Worm (Caenorhabditis elegans) whole organism, L2 larva: ENCODE results near the gene F16B12.1.

Experiments
- C34F6.9 ChIP-seq: fragments of 150-350 bp; optimal IDR thresholded peaks from 2 replicates; lab custom pipeline; 2014; ENCODE audit warnings: missing biosample characterization, missing genetic modification characterization
- R02D3.7 ChIP-seq: fragments of 150-350 bp; optimal IDR thresholded peaks from 2 replicates; lab custom pipeline; 2014; ENCODE audit warnings: missing biosample characterization, missing genetic modification characterization
- ZK546.5 ChIP-seq: sonication (generic microtip); optimal IDR thresholded peaks from 2 replicates; lab custom pipeline; 2017; ENCODE audit warnings: missing biosample characterization, missing genetic modification characterization
- alr-1 ChIP-seq: fragments of 150-350 bp; optimal IDR thresholded peaks from 2 replicates; lab custom pipeline; 2014; ENCODE audit warnings: missing biosample characterization, missing genetic modification characterization
- aly-2 ChIP-seq: fragments of 150-350 bp; optimal IDR thresholded peaks from 2 replicates; lab custom pipeline; 2014; ENCODE audit warnings: missing biosample characterization, missing genetic modification characterization
- ama-1 ChIP-seq: fragments of 150-350 bp; optimal IDR thresholded peaks from 2 replicates; lab custom pipeline; 2018; ENCODE audit warnings: inconsistent platforms
- blmp-1 ChIP-seq: sonication (generic microtip); optimal IDR thresholded peaks from 2 replicates; lab custom pipeline; 2017; ENCODE audit warnings: missing genetic modification characterization, mild to moderate bottlenecking, missing compliant biosample characterization, antibody characterized with exemption, moderate library complexity; ENCODE audit not compliant: insufficient read depth
- ceh-16 ChIP-seq: fragments of 150-350 bp; optimal IDR thresholded peaks from 2 replicates; lab custom pipeline; 2014; ENCODE audit warnings: missing biosample characterization, missing genetic modification characterization
- ceh-82 ChIP-seq: fragments of 150-350 bp; optimal IDR thresholded peaks from 2 replicates; lab custom pipeline; 2014; ENCODE audit warnings: missing biosample characterization, missing genetic modification characterization
- crh-2 ChIP-seq: sonication (generic microtip); optimal IDR thresholded peaks from 2 replicates; lab custom pipeline; 2017; ENCODE audit warnings: missing biosample characterization, missing genetic modification characterization
- dmd-4 ChIP-seq: sonication (generic microtip); optimal IDR thresholded peaks from 2 replicates; lab custom pipeline; 2017; ENCODE audit warnings: missing biosample characterization, missing genetic modification characterization
- egl-27 ChIP-seq: sonication (generic microtip); optimal IDR thresholded peaks from 3 replicates; lab custom pipeline; 2017; ENCODE audit warnings: missing biosample characterization, missing genetic modification reagents, missing genetic modification characterization
- fos-1 ChIP-seq: fragments of 150-350 bp; optimal IDR thresholded peaks from 2 replicates; lab custom pipeline; 2014; ENCODE audit warnings: missing biosample characterization, missing genetic modification characterization
- gmeb-1 ChIP-seq: fragments of 150-350 bp; optimal IDR thresholded peaks from 2 replicates; lab custom pipeline; 2014; ENCODE audit warnings: missing biosample characterization, missing genetic modification characterization
- lin-11 ChIP-seq: fragments of 150-350 bp; sonication (generic microtip); optimal IDR thresholded peaks from 2 replicates; lab custom pipeline; 2014; ENCODE audit warnings: missing biosample characterization, missing genetic modification characterization, inconsistent platforms, mixed read lengths
- lin-13 ChIP-seq: fragments of 150-350 bp; optimal IDR thresholded peaks from 2 replicates; lab custom pipeline; 2014; ENCODE audit warnings: missing biosample characterization, missing genetic modification reagents, missing genetic modification characterization
- lin-39 ChIP-seq: fragments of 150-350 bp; optimal IDR thresholded peaks from 2 replicates; lab custom pipeline; 2014; ENCODE audit warnings: missing biosample characterization, missing genetic modification reagents, missing genetic modification characterization
- lsy-2 ChIP-seq, 2 experiments: fragments of 150-350 bp in 1 of 2; sonication (generic microtip) in 1 of 2; optimal IDR thresholded peaks; 2 replicates each; lab custom pipeline; 2014 to 2017; ENCODE audit warnings: missing biosample characterization in 2 of 2, missing genetic modification characterization in 2 of 2
- mab-5 ChIP-seq: fragments of 150-350 bp; optimal IDR thresholded peaks from 2 replicates; lab custom pipeline; 2014; ENCODE audit warnings: missing biosample characterization, missing genetic modification characterization
- nhr-11 ChIP-seq: fragments of 150-350 bp; optimal IDR thresholded peaks from 2 replicates; lab custom pipeline; 2014; ENCODE audit warnings: missing biosample characterization, missing genetic modification characterization
- nhr-129 ChIP-seq: fragments of 150-350 bp; optimal IDR thresholded peaks from 2 replicates; lab custom pipeline; 2014; ENCODE audit warnings: missing biosample characterization, missing genetic modification characterization
- nhr-21 ChIP-seq: fragments of 150-350 bp; optimal IDR thresholded peaks from 2 replicates; lab custom pipeline; 2014; ENCODE audit warnings: missing biosample characterization, missing genetic modification characterization
- nhr-23 ChIP-seq: fragments of 150-350 bp; optimal IDR thresholded peaks from 2 replicates; lab custom pipeline; 2014; ENCODE audit warnings: missing biosample characterization, missing genetic modification reagents, missing genetic modification characterization
- nhr-237 ChIP-seq: fragments of 150-350 bp; optimal IDR thresholded peaks from 2 replicates; lab custom pipeline; 2014; ENCODE audit warnings: missing biosample characterization, missing genetic modification characterization
- nhr-6 ChIP-seq: fragments of 150-350 bp; optimal IDR thresholded peaks from 2 replicates; lab custom pipeline; 2014; ENCODE audit warnings: missing biosample characterization, missing genetic modification characterization
- nhr-77 ChIP-seq: fragments of 150-350 bp; optimal IDR thresholded peaks from 2 replicates; lab custom pipeline; 2014; ENCODE audit warnings: missing biosample characterization, missing genetic modification characterization
- peb-1 ChIP-seq: fragments of 150-350 bp; optimal IDR thresholded peaks from 2 replicates; lab custom pipeline; 2014; ENCODE audit warnings: missing biosample characterization, missing genetic modification characterization
- sem-4 ChIP-seq: fragments of 150-350 bp; optimal IDR thresholded peaks from 2 replicates; lab custom pipeline; 2014; ENCODE audit warnings: missing biosample characterization, missing genetic modification reagents, missing genetic modification characterization
- skn-1 ChIP-seq: sonication (generic microtip); optimal IDR thresholded peaks from 2 replicates; lab custom pipeline; 2017; ENCODE audit warnings: missing biosample characterization, missing genetic modification characterization
- sma-3 ChIP-seq: sonication (generic microtip); optimal IDR thresholded peaks from 2 replicates; lab custom pipeline; 2016; ENCODE audit warnings: missing genetic modification reagents, missing genetic modification characterization, missing compliant biosample characterization
- sma-9 ChIP-seq, 2 experiments: fragments of 150-350 bp in 1 of 2; sonication (generic microtip) in 1 of 2; optimal IDR thresholded peaks; 2 replicates each; lab custom pipeline; 2014 to 2016; ENCODE audit warnings: missing genetic modification characterization in 2 of 2, mild to moderate bottlenecking in 1 of 2, missing biosample characterization in 1 of 2, missing compliant biosample characterization in 1 of 2, missing genetic modification reagents in 1 of 2, moderate library complexity in 1 of 2
- snpc-4 ChIP-seq: fragments of 150-350 bp; optimal IDR thresholded peaks from 2 replicates; lab custom pipeline; 2014; ENCODE audit warnings: missing biosample characterization, missing genetic modification characterization
- unc-39 ChIP-seq: fragments of 150-350 bp; optimal IDR thresholded peaks from 2 replicates; lab custom pipeline; 2014; ENCODE audit warnings: missing biosample characterization, missing genetic modification characterization
- unc-55 ChIP-seq: fragments of 150-350 bp; sonication (generic microtip); optimal IDR thresholded peaks from 3 replicates; lab custom pipeline; 2014; ENCODE audit warnings: missing biosample characterization, missing genetic modification reagents, missing genetic modification characterization
- zag-1 ChIP-seq: fragments of 150-350 bp; optimal IDR thresholded peaks from 2 replicates; lab custom pipeline; 2014; ENCODE audit warnings: missing biosample characterization, missing genetic modification characterization
- ztf-11 ChIP-seq: sonication (generic microtip); optimal IDR thresholded peaks from 2 replicates; lab custom pipeline; 2017; ENCODE audit warnings: missing biosample characterization, missing genetic modification characterization

Gene F16B12.1

ce11 chrX:14118762-14119161 lies 33.5 kb downstream of the F16B12.1 start:
- TF ChIP-seq crh-2 (tag; lab: Kevin White, UChicago): no peak
- TF ChIP-seq R02D3.7 (tag; lab: Kevin White, UChicago): no peak
- no peak for TF ChIP-seq unc-39 (tag; lab: Kevin White, UChicago)
- no peak for TF ChIP-seq ZK546.5 (tag; lab: Kevin White, UChicago)
- no peak for TF ChIP-seq lin-39 (tag; lab: Kevin White, UChicago)
- TF ChIP-seq egl-27 (tag; lab: Kevin White, UChicago): no peak
- no peak for TF ChIP-seq sem-4 (tag; lab: Kevin White, UChicago)
- no peak for TF ChIP-seq nhr-237 (tag; lab: Kevin White, UChicago)
- no peak for TF ChIP-seq nhr-6 (tag; lab: Kevin White, UChicago)
- TF ChIP-seq alr-1: no peak
- no peak for TF ChIP-seq ceh-82 (tag; lab: Kevin White, UChicago)
- no peak for TF ChIP-seq sma-3 (GFP tag; lab: Kevin White, UChicago)
- TF ChIP-seq sma-9 (GFP tag; optimal IDR thresholded peaks at IDR 0.05; lab: Kevin White, UChicago): no peak
- no peak for TF ChIP-seq sma-9 (tag; optimal IDR thresholded peaks at IDR 0.05; lab: Kevin White, UChicago)
- TF ChIP-seq lin-13 (GFP tag; lab: Kevin White, UChicago): no peak
- no peak for TF ChIP-seq skn-1 (tag; lab: Kevin White, UChicago)
- TF ChIP-seq mab-5 (tag; lab: Kevin White, UChicago): no peak
- TF ChIP-seq nhr-129 (tag; lab: Kevin White, UChicago): no peak

- no peak for TF ChIP-seq nhr-21 (tag; lab: Kevin White, UChicago)
- TF ChIP-seq ama-1: no peak
- TF ChIP-seq egl-27 (tag; lab: Kevin White, UChicago): no peak
- TF ChIP-seq ceh-16 (tag; lab: Kevin White, UChicago): no peak
- TF ChIP-seq skn-1 (tag; lab: Kevin White, UChicago): no peak
- no peak for TF ChIP-seq gmeb-1
- TF ChIP-seq, all 48 proteins: peak for 0
Measured at ce11 chrX:14125870-14126269, 40.6 kb downstream of the F16B12.1 start, which contains the start of gene F28H6.6. Gene F28H6.6 (minus strand): TSS chrX:14125879.

ce11 chrX:14127291-14127922 lies 42.1 kb downstream of the F16B12.1 start, which contains the start of gene F28H6.4:
Gene F28H6.4 (plus strand): TSS chrX:14127872.
- TF ChIP-seq nhr-23 (tag; lab: Kevin White, UChicago): no peak
- no peak for TF ChIP-seq unc-39 (tag; lab: Kevin White, UChicago)
- TF ChIP-seq lsy-2 (tag; optimal IDR thresholded peaks at IDR 0.05; lab: Kevin White, UChicago): no peak
- peak; percentile 47 for TF ChIP-seq unc-55 (GFP tag; lab: Kevin White, UChicago)
- TF ChIP-seq peb-1 (tag; lab: Kevin White, UChicago): no peak
- TF ChIP-seq fos-1 (tag; lab: Kevin White, UChicago): peak; percentile 17
- TF ChIP-seq ceh-82 (tag; lab: Kevin White, UChicago): no peak
- no peak for TF ChIP-seq aly-2 (tag; lab: Kevin White, UChicago)
- TF ChIP-seq alr-1: no peak
- TF ChIP-seq dmd-4 (tag; lab: Kevin White, UChicago): no peak
- no peak for TF ChIP-seq nhr-21 (tag; lab: Kevin White, UChicago)
- TF ChIP-seq, all 48 proteins: peak for 2

ce11 chrX:14131476-14131875 lies 46.2 kb downstream of the F16B12.1 start:
- TF ChIP-seq blmp-1 (no peak), nhr-11 (tag; lab: Kevin White, UChicago) (no peak), nhr-237 (tag; lab: Kevin White, UChicago) (no peak)
- TF ChIP-seq, all 48 proteins: peak for 0

- TF ChIP-seq nhr-77 (tag; lab: Kevin White, UChicago): no peak
Measured at ce11 chrX:14132677-14133076, 47.4 kb downstream of the F16B12.1 start.

- TF ChIP-seq nhr-23 (tag; lab: Kevin White, UChicago): no peak
- no peak for TF ChIP-seq zag-1 (tag; lab: Kevin White, UChicago)
- no peak for TF ChIP-seq C34F6.9 (tag; lab: Kevin White, UChicago)
- TF ChIP-seq ztf-11 (tag; lab: Kevin White, UChicago): no peak
- no peak for TF ChIP-seq snpc-4 (tag; lab: Kevin White, UChicago)
- TF ChIP-seq egl-27 (tag; lab: Kevin White, UChicago): no peak
- no peak for TF ChIP-seq ama-1
- no peak for TF ChIP-seq ceh-16 (tag; lab: Kevin White, UChicago)
- TF ChIP-seq nhr-237 (tag; lab: Kevin White, UChicago): no peak
- no peak for TF ChIP-seq lin-11
- no peak for TF ChIP-seq mab-5 (tag; lab: Kevin White, UChicago)
- no peak for TF ChIP-seq dmd-4 (tag; lab: Kevin White, UChicago)
Measured at ce11 chrX:14134244-14134643, 48.9 kb downstream of the F16B12.1 start, which contains the start of gene F28H6.8. Gene F28H6.8 (minus strand): TSS chrX:14134344.
